Worm (Caenorhabditis elegans) whole organism, L4 larva: ENCODE data around the gene T10G3.8.

Experiments used
- F26F4.8 ChIP-seq: fragments of 200-800 bp; sonication (Bioruptor generic); conservative IDR thresholded peaks from 2 replicates; pipeline ENCODE4 v1.3.6; 2022; ENCODE audit warnings: missing genetic modification characterization, missing compliant biosample characterization
- T26A8.4 ChIP-seq: fragments of 200-800 bp; sonication (Bioruptor generic); IDR thresholded peaks from 2 replicates; pipeline ENCODE4 v1.3.6; 2022; ENCODE audit warnings: missing genetic modification characterization, missing compliant biosample characterization
- Y105C5A.15 ChIP-seq: fragments of 200-800 bp; sonication (Bioruptor generic); IDR thresholded peaks from 2 replicates; pipeline ENCODE4 v1.3.6; 2022; ENCODE audit warnings: missing genetic modification characterization, missing compliant biosample characterization
- Y75B8A.6 ChIP-seq: fragments of 200-800 bp; sonication (Bioruptor generic); IDR thresholded peaks from 2 replicates; pipeline ENCODE4 v1.3.6; 2022; ENCODE audit warnings: missing genetic modification reagents, missing genetic modification characterization, missing compliant biosample characterization
- ZK546.5 ChIP-seq, 2 experiments: sonication (generic microtip); optimal IDR thresholded peaks; 2 replicates each; lab custom pipeline; 2017; ENCODE audit warnings: missing biosample characterization in 2 of 2, missing genetic modification characterization in 2 of 2
- aha-1 ChIP-seq: fragments of 150-350 bp; peaks from one replicate; lab custom pipeline; 2014; ENCODE audit warnings: missing biosample characterization, missing genetic modification characterization
- aly-2 ChIP-seq: sonication (generic microtip); optimal IDR thresholded peaks from 2 replicates; lab custom pipeline; 2018; ENCODE audit warnings: missing biosample characterization, missing genetic modification characterization
- ama-1 ChIP-seq: fragments of 150-350 bp; optimal IDR thresholded peaks from 2 replicates; lab custom pipeline; 2014; ENCODE audit warnings: inconsistent platforms, mixed read lengths
- arid-1 ChIP-seq: fragments of 200-800 bp; sonication (Bioruptor generic); conservative IDR thresholded peaks from 2 replicates; pipeline ENCODE4 v1.3.6; 2022; ENCODE audit warnings: missing genetic modification reagents, missing genetic modification characterization, missing compliant biosample characterization
- ceh-32 ChIP-seq: sonication (generic microtip); optimal IDR thresholded peaks from 2 replicates; lab custom pipeline; 2016; ENCODE audit warnings: mild to moderate bottlenecking, missing genetic modification characterization, missing compliant biosample characterization; ENCODE audit not compliant: poor library complexity
- ces-1 ChIP-seq: fragments of 150-350 bp; sonication (generic microtip); optimal IDR thresholded peaks from 4 replicates; lab custom pipeline; 2014; ENCODE audit warnings: missing biosample characterization, missing genetic modification reagents, missing genetic modification characterization
- daf-16 ChIP-seq, 3 experiments: sonication (generic microtip); optimal IDR thresholded peaks; 2 replicates each; lab custom pipeline; 2016 to 2017; ENCODE audit warnings: missing genetic modification characterization in 3 of 3, missing genetic modification reagents in 3 of 3, mild to moderate bottlenecking in 2 of 3, missing compliant biosample characterization in 2 of 3, missing biosample characterization in 1 of 3, moderate library complexity in 1 of 3
- daf-8 ChIP-seq: fragments of 200-800 bp; sonication (Bioruptor generic); IDR thresholded peaks from 2 replicates; pipeline ENCODE4 v1.3.6; 2022; ENCODE audit warnings: missing genetic modification characterization, missing compliant biosample characterization
- dmd-6 ChIP-seq: fragments of 200-800 bp; sonication (Bioruptor generic); IDR thresholded peaks from 2 replicates; pipeline ENCODE4 v1.3.6; 2022; ENCODE audit warnings: missing genetic modification reagents, missing genetic modification characterization, missing compliant biosample characterization
- dmd-8 ChIP-seq: fragments of 200-800 bp; sonication (Bioruptor generic); IDR thresholded peaks from 2 replicates; pipeline ENCODE4 v1.3.6; 2022; ENCODE audit warnings: missing genetic modification characterization, missing compliant biosample characterization
- dmd-9 ChIP-seq: fragments of 200-800 bp; sonication (Bioruptor generic); IDR thresholded peaks from 2 replicates; pipeline ENCODE4 v1.3.6; 2022; ENCODE audit warnings: missing genetic modification reagents, missing genetic modification characterization, missing compliant biosample characterization
- dpl-1 ChIP-seq: fragments of 150-350 bp; optimal IDR thresholded peaks from 2 replicates; lab custom pipeline; 2014; ENCODE audit warnings: missing biosample characterization, missing genetic modification reagents, missing genetic modification characterization
- duxl-1 ChIP-seq: sonication (generic microtip); optimal IDR thresholded peaks from 2 replicates; lab custom pipeline; 2016; ENCODE audit warnings: mild to moderate bottlenecking, missing genetic modification characterization, moderate library complexity, missing compliant biosample characterization; ENCODE audit not compliant: poor library complexity
- egl-27 ChIP-seq: sonication (generic microtip); optimal IDR thresholded peaks from 3 replicates; lab custom pipeline; 2017; ENCODE audit warnings: missing biosample characterization, missing genetic modification reagents, missing genetic modification characterization
- jun-1 ChIP-seq: fragments of 150-350 bp; optimal IDR thresholded peaks from 2 replicates; lab custom pipeline; 2014; ENCODE audit warnings: missing biosample characterization, missing genetic modification reagents, missing genetic modification characterization
- lin-1 ChIP-seq: fragments of 200-800 bp; sonication (Bioruptor generic); IDR thresholded peaks from 2 replicates; pipeline ENCODE4 v1.3.6; 2022; ENCODE audit warnings: missing genetic modification reagents, missing genetic modification characterization, missing compliant biosample characterization
- lsy-2 ChIP-seq, 2 experiments: fragments of 150-350 bp in 1 of 2; sonication (generic microtip) in 1 of 2; optimal IDR thresholded peaks; 2 replicates each; lab custom pipeline; 2014 to 2017; ENCODE audit warnings: missing biosample characterization in 2 of 2, missing genetic modification characterization in 2 of 2
- madf-5 ChIP-seq, 2 experiments: fragments of 200-800 bp; sonication (Bioruptor generic); IDR thresholded peaks; 2 replicates each; pipeline ENCODE4 v1.3.6; 2022; ENCODE audit warnings: missing compliant biosample characterization in 2 of 2, missing genetic modification characterization in 2 of 2
- madf-9 ChIP-seq: fragments of 200-800 bp; sonication (Bioruptor generic); conservative IDR thresholded peaks from 2 replicates; pipeline ENCODE4 v1.3.6; 2022; ENCODE audit warnings: missing genetic modification reagents, missing genetic modification characterization, missing compliant biosample characterization
- mdl-1 ChIP-seq, 2 experiments: fragments of 150-350 bp in 1 of 2; sonication (generic microtip) in 1 of 2; optimal IDR thresholded peaks; 2 replicates each; lab custom pipeline; 2014 to 2017; ENCODE audit warnings: missing biosample characterization in 2 of 2, missing genetic modification characterization in 2 of 2
- mdt-29 ChIP-seq: fragments of 200-800 bp; sonication (Bioruptor generic); IDR thresholded peaks from 2 replicates; pipeline ENCODE4 v1.3.6; 2022; ENCODE audit warnings: missing genetic modification reagents, missing genetic modification characterization, missing compliant biosample characterization
- mep-1 ChIP-seq: fragments of 150-350 bp; sonication (generic microtip); optimal IDR thresholded peaks from 3 replicates; lab custom pipeline; 2014; ENCODE audit warnings: missing biosample characterization, missing genetic modification characterization
- mxl-3 ChIP-seq: fragments of 200-800 bp; sonication (Bioruptor generic); optimal IDR thresholded peaks from 2 replicates; lab custom pipeline; 2018; ENCODE audit warnings: mild to moderate bottlenecking, missing genetic modification characterization, missing compliant biosample characterization
- nhr-10 ChIP-seq: fragments of 150-350 bp; optimal IDR thresholded peaks from 2 replicates; lab custom pipeline; 2014; ENCODE audit warnings: missing biosample characterization, missing genetic modification characterization
- nhr-102 ChIP-seq: sonication (generic microtip); optimal IDR thresholded peaks from 2 replicates; lab custom pipeline; 2016; ENCODE audit warnings: mild to moderate bottlenecking, missing genetic modification characterization, moderate library complexity, missing compliant biosample characterization
- nhr-11 ChIP-seq: fragments of 150-350 bp; optimal IDR thresholded peaks from 2 replicates; lab custom pipeline; 2014; ENCODE audit warnings: missing biosample characterization, missing genetic modification characterization
- nhr-48 ChIP-seq: sonication (generic microtip); optimal IDR thresholded peaks from 2 replicates; lab custom pipeline; 2016; ENCODE audit warnings: mild to moderate bottlenecking, missing genetic modification characterization, missing compliant biosample characterization
- nhr-6 ChIP-seq: fragments of 150-350 bp; optimal IDR thresholded peaks from 2 replicates; lab custom pipeline; 2014; ENCODE audit warnings: missing biosample characterization, missing genetic modification characterization
- php-3 ChIP-seq: fragments of 200-800 bp; sonication (Bioruptor generic); IDR thresholded peaks from 2 replicates; pipeline ENCODE4 v1.3.6; 2022; ENCODE audit warnings: missing genetic modification reagents, missing genetic modification characterization, missing compliant biosample characterization
- rbr-2 ChIP-seq: sonication (generic microtip); optimal IDR thresholded peaks from 2 replicates; lab custom pipeline; 2016; ENCODE audit warnings: missing genotype, missing genetic modification characterization, missing compliant biosample characterization
- saeg-2 ChIP-seq: fragments of 200-800 bp; sonication (Bioruptor generic); IDR thresholded peaks from 2 replicates; pipeline ENCODE4 v1.3.6; 2022; ENCODE audit warnings: missing genetic modification reagents, missing genetic modification characterization, missing compliant biosample characterization
- sdz-12 ChIP-seq: fragments of 200-800 bp; sonication (Bioruptor generic); optimal IDR thresholded peaks from 2 replicates; lab custom pipeline; 2018; ENCODE audit warnings: mild to moderate bottlenecking, missing genetic modification characterization, missing compliant biosample characterization
- snpc-4 ChIP-seq: fragments of 150-350 bp; optimal IDR thresholded peaks from 2 replicates; lab custom pipeline; 2014; ENCODE audit warnings: missing biosample characterization, missing genetic modification characterization
- spr-1 ChIP-seq: sonication (generic microtip); optimal IDR thresholded peaks from 2 replicates; lab custom pipeline; 2016; ENCODE audit warnings: mild to moderate bottlenecking, missing genetic modification characterization, missing compliant biosample characterization
- tag-97 ChIP-seq: fragments of 200-800 bp; sonication (Bioruptor generic); IDR thresholded peaks from 2 replicates; pipeline ENCODE4 v1.3.6; 2022; ENCODE audit warnings: missing genetic modification characterization, missing compliant biosample characterization
- tra-1 ChIP-seq: fragments of 200-800 bp; sonication (Bioruptor generic); IDR thresholded peaks from 2 replicates; pipeline ENCODE4 v1.3.6; 2022; ENCODE audit warnings: missing genetic modification reagents, missing genetic modification characterization, missing compliant biosample characterization
- unc-62 ChIP-seq, 3 experiments: fragments of 150-350 bp in 1 of 3; sonication (generic microtip); optimal IDR thresholded peaks in 2 of 3; peaks in 1 of 3; 1 replicate in 1 of 3; 2 replicates in 2 of 3; lab custom pipeline; 2014 to 2017; ENCODE audit warnings: missing biosample characterization in 3 of 3, missing genetic modification characterization in 3 of 3, missing genetic modification reagents in 3 of 3, missing genotype in 1 of 3
- zfp-2 ChIP-seq: sonication (generic microtip); optimal IDR thresholded peaks from 2 replicates; lab custom pipeline; 2016; ENCODE audit warnings: mild to moderate bottlenecking, missing genetic modification characterization, missing compliant biosample characterization
- zip-11 ChIP-seq: fragments of 200-800 bp; sonication (Bioruptor generic); IDR thresholded peaks from 2 replicates; pipeline ENCODE4 v1.3.6; 2022; ENCODE audit warnings: missing genetic modification characterization, missing compliant biosample characterization
- ztf-11 ChIP-seq: fragments of 150-350 bp; optimal IDR thresholded peaks from 2 replicates; lab custom pipeline; 2014; ENCODE audit warnings: missing biosample characterization, missing genetic modification characterization
- ztf-7 ChIP-seq: fragments of 150-350 bp; optimal IDR thresholded peaks from 2 replicates; lab custom pipeline; 2014; ENCODE audit warnings: missing biosample characterization, missing genetic modification characterization

The T10G3.8 gene

DNA sequence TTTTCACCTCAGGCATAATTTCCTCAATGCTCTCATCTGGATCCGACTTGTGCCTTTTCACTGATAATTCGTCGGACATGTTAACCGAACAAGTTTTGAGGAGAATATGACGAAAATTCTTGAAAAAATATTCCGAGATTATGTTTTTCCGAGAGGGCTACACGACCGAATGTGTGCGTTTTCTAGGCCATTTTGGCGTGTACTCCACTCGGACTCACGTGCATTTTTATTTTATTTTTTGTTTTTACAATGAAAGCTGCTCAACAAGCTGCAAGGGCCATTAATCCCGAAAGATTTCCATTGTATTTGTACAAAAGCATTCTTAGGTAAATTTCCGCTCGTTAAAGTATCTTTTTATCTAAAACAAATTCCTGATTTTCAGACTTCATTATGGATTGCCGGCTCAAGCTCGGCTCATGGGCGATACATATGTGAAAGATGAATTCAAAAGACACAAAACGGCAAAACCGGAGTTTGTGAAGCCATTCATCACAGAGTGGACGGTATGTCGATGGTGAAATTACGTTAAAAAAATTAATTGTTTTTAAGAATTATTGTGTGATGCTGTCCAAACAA is 8.0 kb downstream of the T10G3.8 start, which contains the start of the genes F25H9.6 and F25H9.7 (continued):
- TF ChIP-seq unc-62 (GFP tag; optimal IDR thresholded peaks at IDR 0.05 in 1 of 2; lab: Kevin White, UChicago) (peak in 1 of 2 experiments; percentile 98), unc-62 (tag; optimal IDR thresholded peaks at IDR 0.05; lab: Kevin White, UChicago) (no peak), spr-1 (tag; lab: Kevin White, UChicago) (peak; percentile 59), F26F4.8 (GFP tag; lab: Robert Waterston, UW) (no peak), saeg-2 (GFP tag; lab: Robert Waterston, UW) (no peak), snpc-4 (tag; lab: Kevin White, UChicago) (no peak), ztf-11 (tag; lab: Kevin White, UChicago) (no peak), ZK546.5 (tag; optimal IDR thresholded peaks at IDR 0.05; lab: Kevin White, UChicago) (no peak), ceh-32 (tag; lab: Kevin White, UChicago) (no peak), zfp-2 (tag; lab: Kevin White, UChicago) (no peak), sdz-12 (GFP tag; lab: Kevin White, UChicago) (peak; percentile 93), madf-9 (GFP tag; lab: Robert Waterston, UW) (peak; percentile 93), tag-97 (peak; percentile 90; the same call in 1 of the 2 replicates), Y105C5A.15 (GFP tag; lab: Robert Waterston, UW) (no peak)

DNA sequence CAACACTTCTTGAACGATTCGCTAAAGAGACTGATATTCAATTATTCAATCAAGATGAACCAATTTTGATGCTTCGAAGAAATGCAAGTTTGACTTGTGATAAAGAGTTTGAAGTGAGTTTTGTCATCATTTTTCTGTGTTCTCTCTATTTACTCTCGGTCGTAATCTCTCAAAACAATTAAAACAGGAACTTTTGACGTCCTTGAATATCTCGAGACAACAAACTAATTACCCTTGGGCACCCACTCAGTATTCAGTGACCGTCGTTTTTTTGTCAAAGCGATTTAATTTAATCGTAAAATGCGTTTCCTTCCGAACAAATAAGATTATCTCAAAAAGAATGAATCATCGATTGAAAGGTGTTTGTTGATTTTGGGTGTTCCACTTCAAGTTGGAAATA is 12.1 kb downstream of the T10G3.8 start:
- TF ChIP-seq Y75B8A.6 (GFP tag; lab: Robert Waterston, UW) (no peak), ces-1 (peak; percentile 18), arid-1 (GFP tag; lab: Robert Waterston, UW) (no peak), daf-16 (GFP tag; optimal IDR thresholded peaks at IDR 0.05; lab: Kevin White, UChicago) (no peak), daf-16 (tag; optimal IDR thresholded peaks at IDR 0.05; lab: Kevin White, UChicago) (peak; percentile 4), sdz-12 (GFP tag; lab: Kevin White, UChicago) (no peak), nhr-102 (tag; lab: Kevin White, UChicago) (no peak), nhr-48 (no peak), daf-8 (GFP tag; lab: Robert Waterston, UW) (no peak), dmd-8 (GFP tag; lab: Robert Waterston, UW) (no peak), ama-1 (lab: Kevin White, UChicago) (no peak), mdl-1 (tag; optimal IDR thresholded peaks at IDR 0.05; lab: Kevin White, UChicago) (no peak), egl-27 (tag; lab: Kevin White, UChicago) (no peak), ztf-7 (tag; lab: Kevin White, UChicago) (no peak), aly-2 (tag; lab: Kevin White, UChicago) (no peak), nhr-10 (tag; lab: Kevin White, UChicago) (no peak), madf-5 (GFP tag; IDR thresholded peaks at IDR 0.05; lab: Robert Waterston, UW) (no peak), Y105C5A.15 (GFP tag; lab: Robert Waterston, UW) (no peak), mep-1 (tag; lab: Kevin White, UChicago) (peak; percentile 27), mxl-3 (GFP tag; lab: Kevin White, UChicago) (no peak), ZK546.5 (tag; optimal IDR thresholded peaks at IDR 0.05; lab: Kevin White, UChicago) (no peak), nhr-11 (tag; lab: Kevin White, UChicago) (no peak), aha-1 (tag; lab: Kevin White, UChicago) (peak; percentile 54)

- peak; percentile 41 for TF ChIP-seq rbr-2 (tag; lab: Kevin White, UChicago)
- peak; percentile 69; the same call in 1 of the 2 replicates for TF ChIP-seq lin-1 (GFP tag; lab: Robert Waterston, UW)
- TF ChIP-seq nhr-48 = peak; percentile 77
- TF ChIP-seq mdt-29 (GFP tag; lab: Robert Waterston, UW) = 0 out of 2 replicates have a peak, but pooled peaks have one; percentile 49
- TF ChIP-seq lsy-2 (tag; optimal IDR thresholded peaks at IDR 0.05; lab: Kevin White, UChicago) = peak; percentile 55 to 67
- peak; percentile 88 for TF ChIP-seq nhr-6 (tag; lab: Kevin White, UChicago)
- TF ChIP-seq ztf-7 (tag; lab: Kevin White, UChicago) = peak; percentile 49
- peak; percentile 84 for TF ChIP-seq dmd-6 (GFP tag; lab: Robert Waterston, UW)
- no peak for TF ChIP-seq duxl-1
- peak; percentile 83 for TF ChIP-seq mep-1 (tag; lab: Kevin White, UChicago)
- no peak for TF ChIP-seq egl-27 (tag; lab: Kevin White, UChicago)
- no peak for TF ChIP-seq zip-11
- TF ChIP-seq dmd-9 (GFP tag; lab: Robert Waterston, UW) = no peak
- peak in 1 of 2 experiments; percentile 75 for TF ChIP-seq mdl-1 (tag; optimal IDR thresholded peaks at IDR 0.05; lab: Kevin White, UChicago)
- TF ChIP-seq nhr-102 (tag; lab: Kevin White, UChicago) = peak; percentile 47
- peak; percentile 25 for TF ChIP-seq dpl-1 (GFP tag; lab: Kevin White, UChicago)
- TF ChIP-seq jun-1 = peak; percentile 28
- TF ChIP-seq php-3 (GFP tag; lab: Robert Waterston, UW) = peak; percentile 95
- TF ChIP-seq T26A8.4 (GFP tag; lab: Robert Waterston, UW) = peak; percentile 37; the same call in 1 of the 2 replicates
- TF ChIP-seq tra-1 (GFP tag; lab: Robert Waterston, UW) = 0 out of 2 replicates have a peak, but pooled peaks have one; percentile 48
Observed at ce11 chrV:13462974-13463373, 13.3 kb downstream of the T10G3.8 start, which contains the start of gene frm-10. Gene frm-10, plus strand, starts transcription at chrV:13463207.
